Worm (Caenorhabditis elegans) whole organism, L3 larva: Measurements from ENCODE around the gene ZK105.8.

Experiments
- ZK546.5 ChIP-seq: sonication (generic microtip); optimal IDR thresholded peaks from 2 replicates; lab custom pipeline; 2017; ENCODE audit warnings: missing biosample characterization, missing genetic modification characterization
- aly-2 ChIP-seq: fragments of 150-350 bp; optimal IDR thresholded peaks from 2 replicates; lab custom pipeline; 2014; ENCODE audit warnings: missing biosample characterization, missing genetic modification characterization
- ama-1 ChIP-seq: fragments of 150-350 bp; optimal IDR thresholded peaks from 2 replicates; lab custom pipeline; 2018
- ceh-28 ChIP-seq: fragments of 150-350 bp; optimal IDR thresholded peaks from 2 replicates; lab custom pipeline; 2014; ENCODE audit warnings: missing biosample characterization, missing genetic modification reagents, missing genetic modification characterization
- egl-5 ChIP-seq: fragments of 150-350 bp; optimal IDR thresholded peaks from 2 replicates; lab custom pipeline; 2017; ENCODE audit warnings: missing biosample characterization, missing genetic modification reagents, missing genetic modification characterization, inconsistent platforms
- elt-1 ChIP-seq: fragments of 150-350 bp; optimal IDR thresholded peaks from 2 replicates; lab custom pipeline; 2014; ENCODE audit warnings: missing biosample characterization, missing genetic modification characterization
- elt-2 ChIP-seq: sonication (generic microtip); optimal IDR thresholded peaks from 2 replicates; lab custom pipeline; 2016; ENCODE audit warnings: missing genetic modification reagents, mild to moderate bottlenecking, missing genetic modification characterization, missing compliant biosample characterization
- elt-3 ChIP-seq, 3 experiments: fragments of 150-350 bp in 1 of 3; sonication (generic microtip) in 2 of 3; optimal IDR thresholded peaks; 2 replicates in 2 of 3; 4 replicates in 1 of 3; lab custom pipeline; 2014 to 2017; ENCODE audit warnings: missing biosample characterization in 3 of 3, missing genetic modification characterization in 3 of 3
- eor-1 ChIP-seq, 2 experiments: fragments of 150-350 bp; optimal IDR thresholded peaks; 2 replicates each; lab custom pipeline; 2014 to 2018; ENCODE audit warnings: missing biosample characterization in 2 of 2, missing genetic modification characterization in 2 of 2
- fkh-10 ChIP-seq: sonication (generic microtip); optimal IDR thresholded peaks from 2 replicates; lab custom pipeline; 2017; ENCODE audit warnings: missing biosample characterization, missing genetic modification reagents, missing genetic modification characterization
- fkh-2 ChIP-seq: fragments of 150-350 bp; optimal IDR thresholded peaks from 2 replicates; lab custom pipeline; 2014; ENCODE audit warnings: missing biosample characterization, missing genetic modification reagents, missing genetic modification characterization
- fos-1 ChIP-seq: fragments of 150-350 bp; optimal IDR thresholded peaks from 2 replicates; lab custom pipeline; 2014; ENCODE audit warnings: missing biosample characterization, missing genetic modification characterization
- hmg-11 ChIP-seq: sonication (generic microtip); optimal IDR thresholded peaks from 2 replicates; lab custom pipeline; 2016; ENCODE audit warnings: missing genetic modification characterization, missing compliant biosample characterization
- jun-1 ChIP-seq: fragments of 150-350 bp; optimal IDR thresholded peaks from 2 replicates; lab custom pipeline; 2014; ENCODE audit warnings: missing biosample characterization, missing genetic modification reagents, missing genetic modification characterization
- lin-15B ChIP-seq: fragments of 150-350 bp; optimal IDR thresholded peaks from 2 replicates; lab custom pipeline; 2014; ENCODE audit warnings: missing biosample characterization, missing genetic modification characterization
- lin-39 ChIP-seq: fragments of 150-350 bp; optimal IDR thresholded peaks from 2 replicates; lab custom pipeline; 2018; ENCODE audit warnings: missing biosample characterization, missing genetic modification reagents, missing genetic modification characterization
- lsy-12 ChIP-seq: sonication (generic microtip); optimal IDR thresholded peaks from 2 replicates; lab custom pipeline; 2016; ENCODE audit warnings: mild to moderate bottlenecking, missing genetic modification characterization, missing compliant biosample characterization
- mdl-1 ChIP-seq: fragments of 150-350 bp; optimal IDR thresholded peaks from 2 replicates; lab custom pipeline; 2014; ENCODE audit warnings: missing biosample characterization, missing genetic modification characterization
- mml-1 ChIP-seq: fragments of 150-350 bp; sonication (generic microtip); optimal IDR thresholded peaks from 3 replicates; lab custom pipeline; 2014; ENCODE audit warnings: missing biosample characterization, missing genetic modification characterization
- nfya-1 ChIP-seq: sonication (generic microtip); optimal IDR thresholded peaks from 2 replicates; lab custom pipeline; 2017; ENCODE audit warnings: missing genetic modification characterization, mild to moderate bottlenecking, missing compliant biosample characterization, antibody characterized with exemption, moderate library complexity; ENCODE audit not compliant: insufficient read depth
- nhr-11 ChIP-seq: fragments of 150-350 bp; optimal IDR thresholded peaks from 2 replicates; lab custom pipeline; 2014; ENCODE audit warnings: missing biosample characterization, missing genetic modification characterization
- nhr-12 ChIP-seq: fragments of 150-350 bp; optimal IDR thresholded peaks from 2 replicates; lab custom pipeline; 2014; ENCODE audit warnings: missing biosample characterization, missing genetic modification characterization
- nhr-23 ChIP-seq: fragments of 150-350 bp; optimal IDR thresholded peaks from 2 replicates; lab custom pipeline; 2014; ENCODE audit warnings: missing biosample characterization, missing genetic modification reagents, missing genetic modification characterization
- nhr-237 ChIP-seq: fragments of 150-350 bp; optimal IDR thresholded peaks from 2 replicates; lab custom pipeline; 2014; ENCODE audit warnings: missing biosample characterization, missing genetic modification characterization
- nhr-25 ChIP-seq: sonication (generic microtip); optimal IDR thresholded peaks from 2 replicates; lab custom pipeline; 2017; ENCODE audit warnings: missing biosample characterization, missing genetic modification characterization
- nhr-43 ChIP-seq: sonication (generic microtip); optimal IDR thresholded peaks from 2 replicates; lab custom pipeline; 2016; ENCODE audit warnings: mild to moderate bottlenecking, missing genetic modification characterization, missing compliant biosample characterization; ENCODE audit not compliant: poor library complexity, severe bottlenecking
- nhr-76 ChIP-seq: fragments of 150-350 bp; sonication (generic microtip); optimal IDR thresholded peaks from 5 replicates; lab custom pipeline; 2014; ENCODE audit warnings: missing biosample characterization, missing genetic modification characterization
- nhr-77 ChIP-seq: fragments of 150-350 bp; optimal IDR thresholded peaks from 2 replicates; lab custom pipeline; 2014; ENCODE audit warnings: missing biosample characterization, missing genetic modification characterization
- pha-4 ChIP-seq: fragments of 150-350 bp; optimal IDR thresholded peaks from 2 replicates; lab custom pipeline; 2014; ENCODE audit warnings: missing biosample characterization, missing genetic modification reagents, missing genetic modification characterization
- pqm-1 ChIP-seq: fragments of 150-350 bp; optimal IDR thresholded peaks from 2 replicates; lab custom pipeline; 2017; ENCODE audit warnings: missing biosample characterization, missing genetic modification characterization, inconsistent platforms
- sea-2 ChIP-seq: fragments of 150-350 bp; sonication (generic microtip); optimal IDR thresholded peaks from 4 replicates; lab custom pipeline; 2014; ENCODE audit warnings: missing biosample characterization, missing genetic modification reagents, missing genetic modification characterization
- skn-1 ChIP-seq: fragments of 150-350 bp; optimal IDR thresholded peaks from 2 replicates; lab custom pipeline; 2014; ENCODE audit warnings: missing biosample characterization, missing genetic modification characterization
- tbx-2 ChIP-seq: sonication (generic microtip); optimal IDR thresholded peaks from 2 replicates; lab custom pipeline; 2016; ENCODE audit warnings: mild to moderate bottlenecking, missing genetic modification characterization, missing compliant biosample characterization
- unc-39 ChIP-seq: sonication (generic microtip); optimal IDR thresholded peaks from 4 replicates; lab custom pipeline; 2017; ENCODE audit warnings: missing biosample characterization, missing genetic modification characterization
- unc-62 ChIP-seq: fragments of 150-350 bp; sonication (generic microtip); optimal IDR thresholded peaks from 4 replicates; lab custom pipeline; 2014; ENCODE audit warnings: missing biosample characterization, missing genetic modification reagents, missing genetic modification characterization
- ztf-4 ChIP-seq: fragments of 150-350 bp; optimal IDR thresholded peaks from 2 replicates; lab custom pipeline; 2014; ENCODE audit warnings: missing biosample characterization, missing genetic modification characterization

ZK105.8 gene

ce11 chrV:7744068-7744467, 19.8 kb downstream of the ZK105.8 start:
- TF ChIP-seq nfya-1 (tag; lab: Kevin White, UChicago), result no peak
- TF ChIP-seq fos-1 (tag; lab: Kevin White, UChicago), result no peak
- TF ChIP-seq elt-2 (tag; lab: Kevin White, UChicago), result peak; percentile 98
- TF ChIP-seq mml-1 (tag; lab: Kevin White, UChicago), result no peak

DNA sequence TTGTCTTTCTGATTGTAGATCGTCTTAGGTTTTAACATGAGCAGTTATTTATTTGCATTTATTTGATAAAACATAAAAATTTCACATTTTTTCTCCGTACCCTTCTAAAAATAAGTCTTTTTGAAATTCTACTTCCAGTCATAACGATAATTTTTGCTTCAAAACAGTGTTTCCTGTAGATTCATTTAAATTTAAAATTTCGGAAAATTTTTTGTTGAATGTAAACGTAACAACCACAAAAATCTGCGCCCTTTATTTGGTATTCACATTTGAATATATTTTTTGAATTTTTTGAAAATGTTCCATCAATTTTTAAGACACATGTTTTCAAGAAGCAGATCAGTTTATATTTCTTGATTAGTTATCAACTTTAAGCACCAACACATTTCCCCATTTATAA, 21.1 kb downstream of the ZK105.8 start:
- TF ChIP-seq fkh-10 (GFP tag; lab: Kevin White, UChicago) (no peak), pha-4 (tag; lab: Kevin White, UChicago) (no peak), unc-39 (no peak), nhr-23 (tag; lab: Kevin White, UChicago) (no peak), nfya-1 (tag; lab: Kevin White, UChicago) (no peak), ceh-28 (tag; lab: Kevin White, UChicago) (no peak), tbx-2 (tag; lab: Kevin White, UChicago) (no peak), lin-39 (tag; lab: Kevin White, UChicago) (no peak), pqm-1 (no peak), fkh-2 (tag; lab: Kevin White, UChicago) (no peak)

- TF ChIP-seq mdl-1 (tag; lab: Kevin White, UChicago), result no peak
- peak; percentile 63 for TF ChIP-seq unc-62
- TF ChIP-seq, all 47 proteins: peak for 1
Observed at ce11 chrV:7745903-7746302, 21.6 kb downstream of the ZK105.8 start.

DNA sequence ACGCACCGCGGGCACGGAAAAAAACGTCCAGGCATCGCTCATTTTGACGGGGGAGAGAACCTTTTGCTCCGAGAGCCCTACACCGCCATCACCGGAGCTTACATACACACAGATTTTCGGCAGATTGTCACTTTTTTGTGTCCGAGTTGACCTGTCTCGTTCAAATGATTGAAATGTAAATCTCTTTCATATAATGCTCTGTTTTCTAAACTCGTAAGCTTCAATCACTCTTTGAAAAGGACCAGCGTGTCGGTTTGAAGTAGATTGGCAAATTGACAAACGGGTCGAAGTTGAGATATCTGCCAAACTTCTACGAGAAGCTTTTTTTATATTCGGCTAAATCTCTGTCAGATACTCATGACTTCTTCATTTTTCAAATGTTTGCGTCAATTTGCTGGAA, 22.8 kb downstream of the ZK105.8 start:
- no peak for TF ChIP-seq nhr-12 (tag; lab: Kevin White, UChicago)
- no peak for TF ChIP-seq ZK546.5 (tag; lab: Kevin White, UChicago)
- TF ChIP-seq fkh-10 (GFP tag; lab: Kevin White, UChicago), result no peak
- no peak for TF ChIP-seq nhr-23 (tag; lab: Kevin White, UChicago)
- TF ChIP-seq elt-3 (tag; optimal IDR thresholded peaks at IDR 0.05; lab: Kevin White, UChicago), result no peak
- no peak for TF ChIP-seq unc-39
- no peak for TF ChIP-seq eor-1 (tag; optimal IDR thresholded peaks at IDR 0.05; lab: Kevin White, UChicago)
- no peak for TF ChIP-seq skn-1 (tag; lab: Kevin White, UChicago)
- TF ChIP-seq ama-1 (lab: Kevin White, UChicago), result no peak
- TF ChIP-seq sea-2, result no peak
- no peak for TF ChIP-seq fkh-2 (tag; lab: Kevin White, UChicago)
- TF ChIP-seq jun-1 (tag; lab: Kevin White, UChicago), result no peak
- TF ChIP-seq lsy-12 (tag; lab: Kevin White, UChicago), result no peak
- no peak for TF ChIP-seq egl-5
- no peak for TF ChIP-seq aly-2
- TF ChIP-seq elt-1 (tag; lab: Kevin White, UChicago), result no peak
- no peak for TF ChIP-seq nhr-11
- TF ChIP-seq unc-62, result no peak
- no peak for TF ChIP-seq ztf-4 (tag; lab: Kevin White, UChicago)

DNA sequence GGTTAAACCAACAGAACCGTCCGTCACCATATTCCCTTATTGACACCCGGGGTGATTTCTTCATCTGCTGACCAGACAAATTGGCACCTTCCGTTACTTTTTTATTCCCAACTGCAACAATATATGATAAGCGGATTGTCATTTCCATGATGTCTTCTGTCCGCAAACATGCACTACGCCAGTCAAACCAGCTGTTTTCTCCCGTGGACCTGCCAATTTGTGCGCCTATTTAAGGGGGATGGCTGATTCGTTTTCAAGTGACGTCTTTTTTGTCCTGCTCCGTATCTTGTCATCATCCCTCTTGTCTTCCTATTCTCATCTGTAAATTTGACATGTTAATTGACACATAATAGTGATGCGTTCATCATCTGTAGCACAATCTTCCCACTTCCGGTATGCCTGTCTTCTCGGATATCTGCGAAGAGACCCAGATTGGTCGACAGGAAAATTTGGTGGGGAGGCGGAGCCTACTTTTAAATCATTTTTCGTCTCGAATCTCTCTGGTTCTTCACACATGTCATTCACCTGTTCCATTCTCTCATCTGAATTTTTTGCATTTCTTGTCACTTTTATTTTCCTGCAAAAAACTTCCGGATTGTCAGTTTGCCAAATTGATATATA, 23.8 kb downstream of the ZK105.8 start:
- no peak for TF ChIP-seq ztf-4 (tag; lab: Kevin White, UChicago)
- TF ChIP-seq unc-39, result no peak
- TF ChIP-seq nhr-25 (tag; lab: Kevin White, UChicago), result no peak
- TF ChIP-seq ceh-28 (tag; lab: Kevin White, UChicago), result no peak
- TF ChIP-seq nfya-1 (tag; lab: Kevin White, UChicago), result no peak
- no peak for TF ChIP-seq fkh-10 (GFP tag; lab: Kevin White, UChicago)
- TF ChIP-seq nhr-76, result no peak

ce11 chrV:7749708-7750107, 25.4 kb downstream of the ZK105.8 start:
- TF ChIP-seq egl-5 (no peak), pqm-1 (no peak), nhr-77 (no peak), ztf-4 (tag; lab: Kevin White, UChicago) (no peak), nhr-76 (no peak), nhr-237 (tag; lab: Kevin White, UChicago) (no peak), nhr-12 (tag; lab: Kevin White, UChicago) (no peak), hmg-11 (tag; lab: Kevin White, UChicago) (no peak), sea-2 (no peak), fos-1 (tag; lab: Kevin White, UChicago) (no peak), nhr-43 (tag; lab: Kevin White, UChicago) (no peak), lin-15B (tag; lab: Kevin White, UChicago) (no peak), nfya-1 (tag; lab: Kevin White, UChicago) (no peak)
